Worm (Caenorhabditis elegans) whole organism, early embryonic: ENCODE results near the gene lgc-12.

ENCODE experiments used
- F13C5.2 ChIP-seq: sonication (generic microtip); optimal IDR thresholded peaks from 2 replicates; lab custom pipeline; 2017; ENCODE audit warnings: mild to moderate bottlenecking, missing genetic modification characterization, inconsistent platforms, missing compliant biosample characterization
- ama-1 ChIP-seq: fragments of 150-350 bp; optimal IDR thresholded peaks from 2 replicates; lab custom pipeline; 2014
- ceh-13 ChIP-seq: fragments of 200-800 bp; sonication (Bioruptor generic); optimal IDR thresholded peaks from 2 replicates; lab custom pipeline; 2018; ENCODE audit warnings: mild to moderate bottlenecking, missing genetic modification characterization, missing compliant biosample characterization
- flt-1 ChIP-seq: fragments of 200-800 bp; sonication (Bioruptor generic); IDR thresholded peaks from 2 replicates; pipeline ENCODE4 v1.3.6; 2022; ENCODE audit warnings: missing genetic modification characterization, missing compliant biosample characterization
- hmbx-1 ChIP-seq: sonication (generic microtip); optimal IDR thresholded peaks from 2 replicates; lab custom pipeline; 2016; ENCODE audit warnings: mild to moderate bottlenecking, missing genetic modification characterization, missing compliant biosample characterization
- tra-4 ChIP-seq: sonication (generic microtip); optimal IDR thresholded peaks from 2 replicates; lab custom pipeline; 2017; ENCODE audit warnings: missing genetic modification characterization, missing compliant biosample characterization

ce11 chrIII:7557930-7558470 lies 4.0 kb upstream of the lgc-12 start:
- TF ChIP-seq ama-1 (lab: Kevin White, UChicago) (no peak), flt-1 (no peak), F13C5.2 (no peak), hmbx-1 (tag; lab: Kevin White, UChicago) (no peak), tra-4 (no peak), ceh-13 (GFP tag; lab: Kevin White, UChicago) (no peak)
